Fruit fly (Drosophila melanogaster) whole organism, pupa: ENCODE results near the gene CG43232.

Experiments used
- CG10348 ChIP-seq: fragments of 200-800 bp; sonication (Bioruptor generic); IDR thresholded peaks from 2 replicates; pipeline ENCODE4 v1.3.6; 2022; ENCODE audit warnings: missing biosample characterization, missing genetic modification characterization
- CG12605 ChIP-seq: fragments of 200-800 bp; sonication (Bioruptor generic); IDR thresholded peaks from 2 replicates; pipeline ENCODE4 v1.3.6; 2022; ENCODE audit warnings: missing biosample characterization, missing genetic modification characterization
- CG13204 ChIP-seq: fragments of 200-800 bp; sonication (Bioruptor generic); optimal IDR thresholded peaks from 2 replicates; lab custom pipeline; 2018; ENCODE audit warnings: missing biosample characterization, mild to moderate bottlenecking, missing genetic modification characterization, moderate library complexity
- CG14655 ChIP-seq: fragments of 200-800 bp; sonication (Bioruptor generic); optimal IDR thresholded peaks from 3 replicates; lab custom pipeline; 2017; ENCODE audit warnings: mild to moderate bottlenecking, missing biosample characterization, missing genetic modification reagents, missing genetic modification characterization
- CG15710 ChIP-seq: fragments of 200-800 bp; sonication (Bioruptor generic); optimal IDR thresholded peaks from 2 replicates; lab custom pipeline; 2018; ENCODE audit warnings: missing biosample characterization, mild to moderate bottlenecking, missing genetic modification characterization, moderate library complexity
- CG17806 ChIP-seq: fragments of 200-800 bp; sonication (Bioruptor generic); optimal IDR thresholded peaks from 2 replicates; lab custom pipeline; 2018; ENCODE audit warnings: missing biosample characterization, mild to moderate bottlenecking, missing genetic modification characterization, moderate library complexity
- CG32121 ChIP-seq: fragments of 200-800 bp; sonication (Bioruptor generic); IDR thresholded peaks from 2 replicates; pipeline ENCODE4 v1.3.6; 2022; ENCODE audit warnings: missing biosample characterization, missing genetic modification characterization
- CG34367 ChIP-seq: fragments of 200-800 bp; sonication (Bioruptor generic); optimal IDR thresholded peaks from 2 replicates; lab custom pipeline; 2018; ENCODE audit warnings: missing biosample characterization, mild to moderate bottlenecking, missing genetic modification characterization
- CG4496 ChIP-seq: fragments of 200-800 bp; sonication (Bioruptor generic); IDR thresholded peaks from 3 replicates; pipeline ENCODE4 v1.3.6; 2022; ENCODE audit warnings: missing biosample characterization, missing genetic modification characterization
- CG8159 ChIP-seq: fragments of 200-800 bp; sonication (Bioruptor generic); optimal IDR thresholded peaks from 3 replicates; lab custom pipeline; 2018; ENCODE audit warnings: missing biosample characterization, mild to moderate bottlenecking, missing genetic modification characterization, moderate library complexity
- CG8301 ChIP-seq: fragments of 200-800 bp; sonication (Bioruptor generic); optimal IDR thresholded peaks from 2 replicates; lab custom pipeline; 2018; ENCODE audit warnings: missing biosample characterization, mild to moderate bottlenecking, missing genetic modification characterization
- CG9948 ChIP-seq: fragments of 200-800 bp; sonication (Bioruptor generic); optimal IDR thresholded peaks from 2 replicates; lab custom pipeline; 2018; ENCODE audit warnings: missing biosample characterization, mild to moderate bottlenecking, missing genetic modification characterization, moderate library complexity
- D1 ChIP-seq: fragments of 200-800 bp; sonication (Bioruptor generic); optimal IDR thresholded peaks from 2 replicates; lab custom pipeline; 2018; ENCODE audit warnings: missing biosample characterization, mild to moderate bottlenecking, missing genetic modification characterization, moderate library complexity
- EcR ChIP-seq: fragments of 200-800 bp; sonication (Bioruptor generic); optimal IDR thresholded peaks from 3 replicates; lab custom pipeline; 2019; ENCODE audit warnings: missing biosample characterization, missing genetic modification characterization, mild to moderate bottlenecking, moderate library complexity, missing genetic modification reagents
- Ets98B ChIP-seq: fragments of 200-800 bp; sonication (Bioruptor generic); IDR thresholded peaks from 2 replicates; pipeline ENCODE4 v1.3.6; 2022; ENCODE audit warnings: missing biosample characterization, missing genetic modification characterization
- Pif1A ChIP-seq: fragments of 200-800 bp; sonication (Bioruptor generic); optimal IDR thresholded peaks from 3 replicates; lab custom pipeline; 2016; ENCODE audit warnings: missing biosample characterization, missing genetic modification characterization
- Pif1B ChIP-seq: fragments of 200-800 bp; sonication (Bioruptor generic); optimal IDR thresholded peaks from 3 replicates; lab custom pipeline; 2016; ENCODE audit warnings: missing biosample characterization, missing genetic modification characterization
- Snoo ChIP-seq: fragments of 200-800 bp; sonication (Bioruptor generic); optimal IDR thresholded peaks from 3 replicates; lab custom pipeline; 2017; ENCODE audit warnings: missing biosample characterization, mild to moderate bottlenecking, missing genetic modification characterization, inconsistent platforms
- fd96Ca ChIP-seq: fragments of 200-800 bp; sonication (Bioruptor generic); IDR thresholded peaks from 3 replicates; pipeline ENCODE4 v1.3.6; 2022; ENCODE audit warnings: missing biosample characterization, missing genetic modification characterization
- gl ChIP-seq: fragments of 200-800 bp; sonication (Bioruptor generic); optimal IDR thresholded peaks from 2 replicates; lab custom pipeline; 2018; ENCODE audit warnings: missing biosample characterization, mild to moderate bottlenecking, missing genetic modification characterization
- rn ChIP-seq: fragments of 200-800 bp; sonication (Bioruptor generic); IDR thresholded peaks from 2 replicates; pipeline ENCODE4 v1.3.6; 2022; ENCODE audit warnings: missing biosample characterization, missing genetic modification characterization

Gene CG43232

DNA sequence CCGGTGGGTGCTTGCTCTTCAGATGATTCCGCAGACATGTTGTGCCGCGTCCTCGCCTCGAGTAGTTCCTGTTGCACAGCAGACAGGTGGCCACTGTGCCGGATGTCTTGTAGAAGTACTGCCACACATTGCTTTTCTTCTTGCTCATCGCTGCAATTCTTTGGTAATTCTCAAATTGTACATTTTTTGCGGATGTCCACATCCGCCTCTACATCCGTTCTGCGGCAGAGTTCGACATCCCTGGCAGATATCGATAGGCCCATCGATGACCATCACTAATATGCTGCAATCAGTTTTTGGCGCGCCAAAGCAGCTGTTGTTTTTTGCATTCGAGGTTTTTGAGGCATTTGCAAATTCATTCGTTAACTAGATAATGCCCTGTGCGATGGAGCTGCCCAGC is 24.8 kb downstream of the CG43232 start, which contains the start of the genes CG13775 and CG3430:
TSS of gene CG13775 (minus strand) at position 226 of the 400 bp plus-strand sequence.
TSS of gene CG3430 (plus strand) at position 284 of the 400 bp plus-strand sequence.
- TF ChIP-seq CG32121 (GFP tag; lab: Robert Waterston, UW) = peak; percentile 35; the same call in 1 of the 2 replicates
- no peak for TF ChIP-seq CG14655 (GFP tag; lab: Kevin White, UChicago)

DNA sequence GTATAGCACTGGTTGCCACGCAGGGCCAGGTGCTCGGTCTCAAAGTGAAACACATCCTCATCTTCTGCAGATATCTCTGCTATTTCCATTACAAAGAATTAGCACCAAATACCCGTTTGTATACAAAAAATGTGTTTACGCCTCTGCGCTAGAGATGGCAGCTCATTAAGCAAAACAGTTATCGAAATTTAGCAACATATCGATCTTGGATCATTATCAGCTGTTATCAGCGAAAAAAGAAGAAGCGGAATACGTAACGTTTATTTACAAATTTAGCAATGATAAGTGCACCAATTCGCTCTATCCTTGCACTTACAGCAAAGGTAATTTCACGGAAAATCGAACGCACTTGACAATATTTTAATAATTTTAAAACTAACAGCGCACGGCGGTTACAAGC is 28.2 kb downstream of the CG43232 start, which contains the start of the genes Atac1 and Hmgcl:
TSS of gene Atac1 (minus strand) at position 164 of the 400 bp plus-strand sequence.
TSS of gene Hmgcl (plus strand) at position 213 of the 400 bp plus-strand sequence.
- TF ChIP-seq CG17806 (tag; lab: Kevin White, UChicago) = no peak
- TF ChIP-seq CG12605 (GFP tag; lab: Robert Waterston, UW) = no peak
- no peak for TF ChIP-seq CG8301 (tag; lab: Kevin White, UChicago)
- TF ChIP-seq Pif1B = no peak
- TF ChIP-seq EcR = no peak
- TF ChIP-seq CG34367 (tag; lab: Kevin White, UChicago) = no peak
- no peak for TF ChIP-seq CG15710 (tag; lab: Kevin White, UChicago)

DNA sequence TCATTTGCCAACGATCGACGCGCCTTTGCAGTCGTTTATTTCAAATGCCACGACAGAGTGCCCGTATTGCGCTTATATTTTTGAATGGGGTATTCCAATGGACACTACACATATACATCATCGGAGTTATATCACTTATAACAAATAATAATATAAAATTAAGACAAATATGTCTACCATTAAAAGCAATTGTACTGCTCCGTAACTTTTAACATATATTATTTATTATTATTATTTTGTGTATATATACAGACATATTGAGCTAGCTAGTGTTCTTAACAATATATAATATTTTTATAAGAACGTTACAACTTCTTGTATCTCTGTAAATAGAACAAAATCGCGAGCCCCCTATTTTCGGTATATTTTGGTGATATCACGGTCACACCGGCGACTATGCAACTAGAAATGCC is 32.1 kb downstream of the CG43232 start, which contains the start of the genes sip2 and Coprox:
TSS of gene sip2 (minus strand) at position 53 of the 413 bp plus-strand sequence.
TSS of gene Coprox (plus strand) at position 400 of the 413 bp plus-strand sequence.
- TF ChIP-seq CG34367 (tag; lab: Kevin White, UChicago) = peak; percentile 38
- TF ChIP-seq CG12605 (GFP tag; lab: Robert Waterston, UW) = peak; percentile 25; the same call in 1 of the 2 replicates
- TF ChIP-seq EcR = no peak
- TF ChIP-seq Snoo (tag; lab: Kevin White, UChicago) = peak; percentile 48
- TF ChIP-seq rn (GFP tag; lab: Robert Waterston, UW) = no peak
- TF ChIP-seq CG32121 (GFP tag; lab: Robert Waterston, UW) = no peak; the same call in 1 of the 2 replicates
- TF ChIP-seq fd96Ca (GFP tag; lab: Robert Waterston, UW) = no peak
- TF ChIP-seq CG17806 (tag; lab: Kevin White, UChicago) = peak; percentile 63
- TF ChIP-seq CG8301 (tag; lab: Kevin White, UChicago) = no peak
- TF ChIP-seq CG15710 (tag; lab: Kevin White, UChicago) = peak; percentile 66
- TF ChIP-seq Pif1A (GFP tag; lab: Kevin White, UChicago) = no peak
- no peak for TF ChIP-seq CG13204 (GFP tag; lab: Kevin White, UChicago)
- TF ChIP-seq CG14655 (GFP tag; lab: Kevin White, UChicago) = no peak
- TF ChIP-seq CG9948 (tag; lab: Kevin White, UChicago) = peak; percentile 64
- peak; percentile 74 for TF ChIP-seq CG8159 (tag; lab: Kevin White, UChicago)
- TF ChIP-seq gl (tag; lab: Kevin White, UChicago) = no peak
- no peak for TF ChIP-seq Pif1B
- TF ChIP-seq D1 = no peak
- peak; percentile 33; the same call in 1 of the 2 replicates for TF ChIP-seq Ets98B
- TF ChIP-seq CG10348 = no peak
- peak; percentile 35; the same call in 2 of the 3 replicates for TF ChIP-seq CG4496 (GFP tag; lab: Robert Waterston, UW)

DNA sequence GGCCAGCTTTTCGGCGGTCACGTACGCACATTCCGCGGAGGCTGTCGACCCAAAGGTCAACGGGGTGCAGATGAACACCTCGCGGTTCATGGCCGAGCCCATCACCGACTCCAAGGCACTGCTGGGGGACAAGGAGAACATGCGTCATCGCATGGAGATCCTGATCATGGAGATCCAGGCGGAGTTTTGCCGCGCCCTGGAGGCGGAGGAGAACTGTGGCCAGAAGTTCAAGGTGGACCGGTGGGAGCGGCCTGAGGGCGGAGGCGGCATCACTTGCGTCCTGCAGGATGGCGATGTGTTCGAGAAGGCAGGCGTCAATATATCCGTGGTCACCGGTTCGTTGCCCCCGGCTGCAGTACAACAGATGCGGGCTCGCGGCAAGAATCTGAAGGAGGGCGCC is 32.7 kb downstream of the CG43232 start:
- TF ChIP-seq gl (tag; lab: Kevin White, UChicago) (no peak), CG10348 (no peak), CG8301 (tag; lab: Kevin White, UChicago) (no peak), CG32121 (GFP tag; lab: Robert Waterston, UW) (no peak), EcR (no peak), fd96Ca (GFP tag; lab: Robert Waterston, UW) (no peak), CG14655 (GFP tag; lab: Kevin White, UChicago) (no peak), D1 (no peak), Ets98B (no peak), CG17806 (tag; lab: Kevin White, UChicago) (no peak)

DNA sequence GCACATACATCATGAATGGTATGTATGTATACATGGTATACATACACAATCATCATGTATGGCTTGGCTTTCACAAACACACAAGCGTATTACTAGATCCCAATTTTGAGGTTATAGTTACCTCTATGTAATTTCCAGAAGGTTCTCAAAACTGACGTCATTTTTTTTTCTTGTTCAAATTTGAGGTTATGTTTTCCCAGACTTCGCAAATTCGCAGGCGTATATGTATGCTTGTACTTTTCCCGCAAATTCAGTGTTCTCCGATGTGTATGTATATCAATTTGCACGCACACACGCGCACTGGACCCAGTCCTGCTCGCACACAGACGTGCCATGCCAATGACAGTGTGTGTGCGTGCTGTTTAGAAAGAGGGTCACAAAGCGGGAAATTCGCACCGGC is 34.4 kb downstream of the CG43232 start:
- TF ChIP-seq CG4496 (GFP tag; lab: Robert Waterston, UW) = 0 out of 3 replicates have a peak, but pooled peaks have one; percentile 12
- TF ChIP-seq D1 = no peak
- TF ChIP-seq EcR = peak; percentile 23

DNA sequence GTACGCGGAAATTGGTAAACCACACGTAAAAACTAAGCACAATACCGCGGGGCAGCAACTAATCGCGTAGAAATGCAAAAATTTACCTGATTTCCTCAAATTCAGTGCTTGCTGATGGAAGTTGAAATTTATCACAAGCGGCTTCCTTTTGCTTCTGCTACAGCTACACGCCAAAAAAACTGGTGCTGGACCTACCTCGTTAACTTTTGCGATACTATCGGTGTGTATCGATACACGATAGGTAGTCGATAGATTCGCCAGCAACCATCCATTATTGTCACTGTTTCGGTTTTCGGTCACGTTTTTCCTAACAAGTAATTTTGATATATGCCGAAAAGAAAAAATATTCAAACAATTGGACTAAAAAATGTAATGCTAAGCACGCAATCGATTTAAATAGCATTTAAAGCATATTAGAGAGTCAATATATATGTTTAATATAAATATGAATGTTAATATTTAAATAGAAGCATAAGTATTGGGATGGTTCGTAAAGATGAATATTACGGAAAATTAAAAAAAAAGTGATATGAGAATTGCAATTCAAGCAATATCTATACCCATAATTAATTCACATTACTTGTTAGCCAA is 35.6 kb downstream of the CG43232 start, which contains the start of gene Sumo:
TSS of gene Sumo (minus strand) at position 223 of the 591 bp plus-strand sequence.
- no peak for TF ChIP-seq gl (tag; lab: Kevin White, UChicago)
- peak; percentile 5; the same call in 1 of the 2 replicates for TF ChIP-seq Ets98B
- no peak for TF ChIP-seq CG14655 (GFP tag; lab: Kevin White, UChicago)
- TF ChIP-seq CG32121 (GFP tag; lab: Robert Waterston, UW) = no peak
- TF ChIP-seq CG8159 (tag; lab: Kevin White, UChicago) = no peak
- TF ChIP-seq rn (GFP tag; lab: Robert Waterston, UW) = no peak
- no peak for TF ChIP-seq CG9948 (tag; lab: Kevin White, UChicago)
- no peak for TF ChIP-seq Snoo (tag; lab: Kevin White, UChicago)
- no peak for TF ChIP-seq CG8301 (tag; lab: Kevin White, UChicago)
- TF ChIP-seq Pif1B = no peak
- no peak for TF ChIP-seq fd96Ca (GFP tag; lab: Robert Waterston, UW)
- TF ChIP-seq CG17806 (tag; lab: Kevin White, UChicago) = no peak
- TF ChIP-seq D1 = no peak
- peak; percentile 6 for TF ChIP-seq CG15710 (tag; lab: Kevin White, UChicago)
- no peak for TF ChIP-seq CG13204 (GFP tag; lab: Kevin White, UChicago)
- no peak for TF ChIP-seq CG34367 (tag; lab: Kevin White, UChicago)
- TF ChIP-seq CG10348 = no peak
- TF ChIP-seq CG4496 (GFP tag; lab: Robert Waterston, UW) = no peak; the same call in 2 of the 3 replicates
